Worm (Caenorhabditis elegans) whole organism, late embryonic: ENCODE results near the gene tag-65.

ENCODE experiments used
- T23F11.4 ChIP-seq: fragments of 200-800 bp; sonication (Bioruptor generic); optimal IDR thresholded peaks from 2 replicates; lab custom pipeline; 2018; ENCODE audit warnings: mild to moderate bottlenecking, missing genetic modification characterization, missing compliant biosample characterization
- ceh-45 ChIP-seq: fragments of 200-800 bp; sonication (Bioruptor generic); IDR thresholded peaks from 2 replicates; pipeline ENCODE4 v1.3.6; 2022; ENCODE audit warnings: missing genetic modification reagents, missing genetic modification characterization, missing compliant biosample characterization
- fax-1 ChIP-seq: sonication (generic microtip); optimal IDR thresholded peaks from 2 replicates; lab custom pipeline; 2016; ENCODE audit warnings: missing genotype, missing genetic modification characterization, missing compliant biosample characterization
- fkh-10 ChIP-seq: fragments of 150-350 bp; optimal IDR thresholded peaks from 2 replicates; lab custom pipeline; 2014; ENCODE audit warnings: missing biosample characterization, missing genetic modification reagents, missing genetic modification characterization
- hlh-13 ChIP-seq: fragments of 200-800 bp; sonication (Bioruptor generic); optimal IDR thresholded peaks from 2 replicates; lab custom pipeline; 2018; ENCODE audit warnings: mild to moderate bottlenecking, missing genetic modification characterization, missing compliant biosample characterization
- hlh-15 ChIP-seq: sonication (generic microtip); optimal IDR thresholded peaks from 2 replicates; lab custom pipeline; 2016; ENCODE audit warnings: missing genetic modification characterization, missing compliant biosample characterization
- lim-6 ChIP-seq: sonication (generic microtip); optimal IDR thresholded peaks from 2 replicates; lab custom pipeline; 2016; ENCODE audit warnings: missing genetic modification characterization, missing compliant biosample characterization
- nfya-1 ChIP-seq: sonication (generic microtip); optimal IDR thresholded peaks from 2 replicates; lab custom pipeline; 2017; ENCODE audit warnings: missing genetic modification characterization, mild to moderate bottlenecking, missing compliant biosample characterization, antibody characterized with exemption, moderate library complexity
- nhr-11 ChIP-seq: fragments of 150-350 bp; optimal IDR thresholded peaks from 2 replicates; lab custom pipeline; 2014; ENCODE audit warnings: missing biosample characterization, missing genetic modification characterization
- nhr-232 ChIP-seq: sonication (generic microtip); optimal IDR thresholded peaks from 2 replicates; lab custom pipeline; 2016; ENCODE audit warnings: missing genetic modification characterization, missing compliant biosample characterization
- pag-3 ChIP-seq: sonication (generic microtip); optimal IDR thresholded peaks from 2 replicates; lab custom pipeline; 2016; ENCODE audit warnings: missing compliant biosample characterization, missing genetic modification characterization, borderline replicate concordance
- tbx-2 ChIP-seq: sonication (generic microtip); optimal IDR thresholded peaks from 2 replicates; lab custom pipeline; 2016; ENCODE audit warnings: missing genetic modification characterization, missing compliant biosample characterization
- unc-3 ChIP-seq, 2 experiments: fragments of 200-800 bp in 1 of 2; sonication (Bioruptor generic) in 1 of 2; sonication (generic microtip) in 1 of 2; conservative IDR thresholded peaks in 1 of 2; optimal IDR thresholded peaks in 1 of 2; 2 replicates each; pipeline versions ENCODE4 v1.3.6 to Lab custom; 2016 to 2022; ENCODE audit warnings: missing compliant biosample characterization in 2 of 2, missing genetic modification characterization in 2 of 2, missing genetic modification reagents in 1 of 2

DNA sequence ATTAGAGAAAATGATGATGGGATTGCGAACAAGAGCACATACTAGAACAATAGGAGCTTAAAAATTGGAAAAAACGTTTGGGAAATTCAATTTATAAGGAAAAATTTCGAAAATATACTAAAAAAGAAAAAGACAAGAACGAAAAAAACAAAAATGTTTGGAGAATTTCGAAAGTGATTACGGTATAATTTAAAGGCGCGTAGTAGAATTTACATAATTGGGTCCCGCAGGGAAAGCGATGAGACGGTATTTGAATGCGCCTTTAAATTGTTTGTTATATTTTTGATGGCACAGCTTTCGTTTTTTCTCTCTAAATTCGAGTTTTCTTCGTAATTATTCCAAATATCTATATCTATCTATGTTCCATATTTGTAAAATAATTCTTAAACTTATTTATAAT, 18.3 kb downstream of the tag-65 start:
- TF ChIP-seq hlh-15 (tag; lab: Kevin White, UChicago) = no peak
- no peak for TF ChIP-seq hlh-13 (GFP tag; lab: Kevin White, UChicago)
- TF ChIP-seq unc-3 (GFP tag; conservative IDR thresholded peaks at IDR 0.05; lab: Robert Waterston, UW) = no peak
- no peak for TF ChIP-seq unc-3 (tag; optimal IDR thresholded peaks at IDR 0.05; lab: Kevin White, UChicago)
- no peak for TF ChIP-seq pag-3 (tag; lab: Kevin White, UChicago)
- no peak for TF ChIP-seq fax-1 (tag; lab: Kevin White, UChicago)
- no peak for TF ChIP-seq fkh-10
- TF ChIP-seq lim-6 (tag; lab: Kevin White, UChicago) = no peak
- TF ChIP-seq nfya-1 = no peak
- no peak for TF ChIP-seq nhr-11 (tag; lab: Kevin White, UChicago)
- TF ChIP-seq tbx-2 (tag; lab: Kevin White, UChicago) = no peak
- no peak for TF ChIP-seq ceh-45
- no peak for TF ChIP-seq T23F11.4 (GFP tag; lab: Kevin White, UChicago)
- no peak for TF ChIP-seq nhr-232
